Fruit fly (Drosophila melanogaster) whole organism, embryonic: ENCODE measurements around the gene CG42819.

Experiments
- CG12744 ChIP-seq: fragments of 200-800 bp; sonication (Bioruptor generic); optimal IDR thresholded peaks from 2 replicates; lab custom pipeline; 2016; ENCODE audit warnings: missing biosample characterization, missing genetic modification characterization
- CG12942 ChIP-seq: fragments of 200-800 bp; sonication (Bioruptor generic); optimal IDR thresholded peaks from 3 replicates; lab custom pipeline; 2016; ENCODE audit warnings: missing biosample characterization, missing genetic modification characterization
- CG15601 ChIP-seq: fragments of 200-800 bp; sonication (Bioruptor generic); optimal IDR thresholded peaks from 3 replicates; lab custom pipeline; 2019; ENCODE audit warnings: missing biosample characterization, mild to moderate bottlenecking, missing genetic modification characterization, moderate library complexity
- CG1603 ChIP-seq: fragments of 200-800 bp; sonication (Bioruptor generic); optimal IDR thresholded peaks from 2 replicates; lab custom pipeline; 2019; ENCODE audit warnings: missing biosample characterization, mild to moderate bottlenecking, missing genetic modification characterization, moderate library complexity
- CG1647 ChIP-seq: fragments of 200-800 bp; sonication (Bioruptor generic); optimal IDR thresholded peaks from 3 replicates; lab custom pipeline; 2016; ENCODE audit warnings: missing biosample characterization, missing genetic modification characterization
- CG17359 ChIP-seq: fragments of 200-800 bp; sonication (Bioruptor generic); optimal IDR thresholded peaks from 3 replicates; lab custom pipeline; 2018; ENCODE audit warnings: missing biosample characterization, mild to moderate bottlenecking, missing genetic modification characterization, moderate library complexity
- CG17385 ChIP-seq: fragments of 200-800 bp; sonication (Bioruptor generic); optimal IDR thresholded peaks from 3 replicates; lab custom pipeline; 2018; ENCODE audit warnings: missing biosample characterization, mild to moderate bottlenecking, missing genetic modification characterization
- CG17612 ChIP-seq: fragments of 200-800 bp; sonication (Bioruptor generic); IDR thresholded peaks from 2 replicates; pipeline ENCODE4 v1.3.6; 2022; ENCODE audit warnings: missing biosample characterization, missing genetic modification characterization
- CG18599 ChIP-seq: fragments of 200-800 bp; sonication (Bioruptor generic); optimal IDR thresholded peaks from 3 replicates; lab custom pipeline; 2017; ENCODE audit warnings: missing biosample characterization, missing genetic modification characterization, mild to moderate bottlenecking, moderate library complexity, missing genetic modification reagents
- CG18764 ChIP-seq: fragments of 200-800 bp; sonication (Bioruptor generic); optimal IDR thresholded peaks from 3 replicates; lab custom pipeline; 2016; ENCODE audit warnings: missing biosample characterization, missing genetic modification characterization
- CG2116 ChIP-seq: fragments of 200-800 bp; sonication (Bioruptor generic); optimal IDR thresholded peaks from 3 replicates; lab custom pipeline; 2018; ENCODE audit warnings: missing biosample characterization, mild to moderate bottlenecking, missing genetic modification characterization
- CG42726 ChIP-seq: fragments of 200-800 bp; sonication (Bioruptor generic); IDR thresholded peaks from 2 replicates; pipeline ENCODE4 v1.3.6; 2022; ENCODE audit warnings: missing biosample characterization, missing genetic modification characterization; ENCODE audit not compliant: partially characterized antibody
- CG6683 ChIP-seq: fragments of 200-800 bp; sonication (Bioruptor generic); optimal IDR thresholded peaks from 2 replicates; lab custom pipeline; 2017; ENCODE audit warnings: missing biosample characterization, mild to moderate bottlenecking, missing genetic modification characterization, missing genetic modification reagents
- CG6813 ChIP-seq: fragments of 200-800 bp; sonication (Bioruptor generic); optimal IDR thresholded peaks from 2 replicates; lab custom pipeline; 2017; ENCODE audit warnings: missing biosample characterization, missing genetic modification characterization, mild to moderate bottlenecking, moderate library complexity, missing genetic modification reagents
- CG8290 ChIP-seq, 3 experiments: fragments of 200-800 bp; sonication (Bioruptor generic); optimal IDR thresholded peaks; 2 replicates each; lab custom pipeline; 2016 to 2019; ENCODE audit warnings: missing biosample characterization in 3 of 3, missing genetic modification characterization in 3 of 3, mild to moderate bottlenecking in 2 of 3, moderate library complexity in 1 of 3
- CG8359 ChIP-seq: fragments of 200-800 bp; sonication (Bioruptor generic); optimal IDR thresholded peaks from 2 replicates; lab custom pipeline; 2017; ENCODE audit warnings: missing biosample characterization, mild to moderate bottlenecking, missing genetic modification characterization, borderline replicate concordance
- Dad ChIP-seq: fragments of 200-800 bp; sonication (Bioruptor generic); optimal IDR thresholded peaks from 3 replicates; lab custom pipeline; 2016; ENCODE audit warnings: missing biosample characterization, missing genetic modification characterization
- Dip3 ChIP-seq: fragments of 200-800 bp; sonication (Bioruptor generic); optimal IDR thresholded peaks from 3 replicates; lab custom pipeline; 2016; ENCODE audit warnings: missing biosample characterization, missing genetic modification characterization
- ERR ChIP-seq: fragments of 200-800 bp; sonication (Bioruptor generic); optimal IDR thresholded peaks from 2 replicates; lab custom pipeline; 2016; ENCODE audit warnings: missing biosample characterization, missing genetic modification characterization
- HHEX ChIP-seq: fragments of 200-800 bp; sonication (Bioruptor generic); optimal IDR thresholded peaks from 3 replicates; lab custom pipeline; 2017; ENCODE audit warnings: missing biosample characterization, mild to moderate bottlenecking, missing genetic modification characterization, missing genetic modification reagents
- Hmx ChIP-seq: fragments of 200-800 bp; sonication (Bioruptor generic); optimal IDR thresholded peaks from 2 replicates; lab custom pipeline; 2016; ENCODE audit warnings: missing biosample characterization, missing genetic modification characterization
- Hr51 ChIP-seq, 2 experiments: fragments of 200-800 bp; sonication (Bioruptor generic); optimal IDR thresholded peaks; 2 replicates in 1 of 2; 3 replicates in 1 of 2; lab custom pipeline; 2016 to 2018; ENCODE audit warnings: missing biosample characterization in 2 of 2, missing genetic modification characterization in 2 of 2, mild to moderate bottlenecking in 1 of 2, moderate library complexity in 1 of 2
- Jarid2 ChIP-seq: fragments of 200-800 bp; sonication (Bioruptor generic); optimal IDR thresholded peaks from 3 replicates; lab custom pipeline; 2017; ENCODE audit warnings: mild to moderate bottlenecking, missing biosample characterization, missing genetic modification reagents, missing genetic modification characterization
- MTF-1 ChIP-seq: fragments of 200-800 bp; sonication (Bioruptor generic); optimal IDR thresholded peaks from 2 replicates; lab custom pipeline; 2018; ENCODE audit warnings: missing biosample characterization, mild to moderate bottlenecking, missing genetic modification characterization, borderline replicate concordance
- NFAT ChIP-seq: fragments of 200-800 bp; sonication (Bioruptor generic); IDR thresholded peaks from 2 replicates; pipeline ENCODE4 v1.3.6; 2022; ENCODE audit warnings: missing biosample characterization, missing genetic modification characterization
- Neu2 ChIP-seq: fragments of 200-800 bp; sonication (Bioruptor generic); optimal IDR thresholded peaks from 3 replicates; lab custom pipeline; 2016; ENCODE audit warnings: missing biosample characterization, missing genetic modification characterization, borderline replicate concordance
- Poxn ChIP-seq: fragments of 200-800 bp; sonication (Bioruptor generic); IDR thresholded peaks from 2 replicates; pipeline ENCODE4 v1.3.6; 2022; ENCODE audit warnings: missing biosample characterization, missing genetic modification characterization
- ato ChIP-seq: fragments of 200-800 bp; sonication (Bioruptor generic); IDR thresholded peaks from 2 replicates; pipeline ENCODE4 v1.3.6; 2022; ENCODE audit warnings: missing biosample characterization, missing genetic modification characterization; ENCODE audit not compliant: partially characterized antibody
- caup ChIP-seq: fragments of 200-800 bp; sonication (Bioruptor generic); optimal IDR thresholded peaks from 3 replicates; lab custom pipeline; 2017; ENCODE audit warnings: missing biosample characterization, mild to moderate bottlenecking, missing genetic modification characterization, moderate library complexity; ENCODE audit not compliant: severe bottlenecking
- cg ChIP-seq: fragments of 200-800 bp; sonication (Bioruptor generic); optimal IDR thresholded peaks from 3 replicates; lab custom pipeline; 2019; ENCODE audit warnings: missing biosample characterization, mild to moderate bottlenecking, missing genetic modification characterization, moderate library complexity
- dan ChIP-seq: fragments of 200-800 bp; sonication (Bioruptor generic); IDR thresholded peaks from 2 replicates; pipeline ENCODE4 v1.3.6; 2022; ENCODE audit warnings: missing biosample characterization, missing genetic modification characterization
- dati ChIP-seq: fragments of 200-800 bp; sonication (Bioruptor generic); IDR thresholded peaks from 2 replicates; pipeline ENCODE4 v1.3.6; 2022; ENCODE audit warnings: missing biosample characterization, missing genetic modification characterization
- disco-r ChIP-seq: fragments of 200-800 bp; sonication (Bioruptor generic); optimal IDR thresholded peaks from 2 replicates; lab custom pipeline; 2016; ENCODE audit warnings: missing biosample characterization, missing genetic modification characterization
- ewg ChIP-seq: fragments of 200-800 bp; sonication (Bioruptor generic); optimal IDR thresholded peaks from 3 replicates; lab custom pipeline; 2017; ENCODE audit warnings: mild to moderate bottlenecking, missing biosample characterization, missing genetic modification reagents, missing genetic modification characterization
- ftz-f1 ChIP-seq: fragments of 200-800 bp; sonication (Bioruptor generic); optimal IDR thresholded peaks from 2 replicates; lab custom pipeline; 2016; ENCODE audit warnings: missing biosample characterization, missing genetic modification characterization
- gt ChIP-seq: fragments of 200-800 bp; sonication (Bioruptor generic); IDR thresholded peaks from 2 replicates; pipeline ENCODE4 v1.3.6; 2022; ENCODE audit warnings: missing biosample characterization, missing genetic modification characterization
- inv ChIP-seq: fragments of 200-800 bp; sonication (Bioruptor generic); IDR thresholded peaks from 2 replicates; pipeline ENCODE4 v1.3.6; 2022; ENCODE audit warnings: missing biosample characterization, missing genetic modification characterization; ENCODE audit not compliant: partially characterized antibody
- kah ChIP-seq: fragments of 200-800 bp; sonication (Bioruptor generic); optimal IDR thresholded peaks from 2 replicates; lab custom pipeline; 2018; ENCODE audit warnings: missing biosample characterization, mild to moderate bottlenecking, missing genetic modification characterization
- ken ChIP-seq: fragments of 200-800 bp; sonication (Bioruptor generic); IDR thresholded peaks from 3 replicates; pipeline ENCODE4 v1.3.6; 2022; ENCODE audit warnings: missing biosample characterization, missing genetic modification characterization
- klu ChIP-seq: fragments of 200-800 bp; sonication (Bioruptor generic); IDR thresholded peaks from 2 replicates; pipeline ENCODE4 v1.3.6; 2022; ENCODE audit warnings: missing biosample characterization, missing genetic modification characterization
- oc ChIP-seq: fragments of 200-800 bp; sonication (Bioruptor generic); optimal IDR thresholded peaks from 2 replicates; lab custom pipeline; 2018; ENCODE audit warnings: missing biosample characterization, mild to moderate bottlenecking, missing genetic modification characterization, moderate library complexity
- pho ChIP-seq: fragments of 200-800 bp; sonication (Bioruptor generic); optimal IDR thresholded peaks from 2 replicates; lab custom pipeline; 2016; ENCODE audit warnings: missing biosample characterization, missing genetic modification characterization
- so ChIP-seq: fragments of 200-800 bp; sonication (Bioruptor generic); IDR thresholded peaks from 3 replicates; pipeline ENCODE4 v1.3.6; 2022; ENCODE audit warnings: missing biosample characterization, missing genetic modification characterization
- sob ChIP-seq: fragments of 200-800 bp; sonication (Bioruptor generic); IDR thresholded peaks from 2 replicates; pipeline ENCODE4 v1.3.6; 2022; ENCODE audit warnings: missing biosample characterization, missing genetic modification characterization
- sr ChIP-seq: fragments of 200-800 bp; sonication (Bioruptor generic); IDR thresholded peaks from 3 replicates; pipeline ENCODE4 v1.3.6; 2022; ENCODE audit warnings: missing biosample characterization, missing genetic modification characterization
- ssp ChIP-seq: fragments of 200-800 bp; sonication (Bioruptor generic); IDR thresholded peaks from 2 replicates; pipeline ENCODE4 v1.3.6; 2022; ENCODE audit warnings: missing biosample characterization, missing genetic modification characterization
- tap ChIP-seq: fragments of 200-800 bp; optimal IDR thresholded peaks from 3 replicates; lab custom pipeline; 2019; ENCODE audit warnings: missing biosample characterization, mild to moderate bottlenecking, missing genetic modification characterization, moderate library complexity
- zen ChIP-seq: fragments of 200-800 bp; sonication (Bioruptor generic); optimal IDR thresholded peaks from 3 replicates; lab custom pipeline; 2018; ENCODE audit warnings: missing biosample characterization, mild to moderate bottlenecking, missing genetic modification characterization, moderate library complexity
- zf30C ChIP-seq: fragments of 200-800 bp; sonication (Bioruptor generic); optimal IDR thresholded peaks from 3 replicates; lab custom pipeline; 2018; ENCODE audit warnings: missing biosample characterization, mild to moderate bottlenecking, missing genetic modification characterization

CG42819 gene

dm6 chr2L:8350560-8351171 is 38.5 kb downstream of the CG42819 start (continued):
- TF ChIP-seq gt (no peak), pho (GFP tag; lab: Kevin White, UChicago) (no peak), CG18764 (GFP tag; lab: Kevin White, UChicago) (no peak), sob (peak; percentile 55; the same call in 1 of the 2 replicates), dati (GFP tag; lab: Robert Waterston, UW) (no peak), NFAT (GFP tag; lab: Robert Waterston, UW) (no peak), Hmx (GFP tag; lab: Kevin White, UChicago) (no peak), disco-r (GFP tag; lab: Kevin White, UChicago) (no peak), ssp (GFP tag; lab: Robert Waterston, UW) (no peak), Neu2 (no peak), klu (GFP tag; lab: Robert Waterston, UW) (no peak), CG6813 (GFP tag; lab: Kevin White, UChicago) (peak; percentile 36), CG15601 (no peak), Jarid2 (GFP tag; lab: Kevin White, UChicago) (peak; percentile 19), inv (no peak), HHEX (GFP tag; lab: Kevin White, UChicago) (peak; percentile 61), CG17612 (GFP tag; lab: Robert Waterston, UW) (no peak), CG6683 (peak; percentile 2), ken (no peak), dan (no peak), MTF-1 (GFP tag; lab: Kevin White, UChicago) (peak; percentile 41), zen (tag; lab: Kevin White, UChicago) (no peak), sr (GFP tag; lab: Robert Waterston, UW) (no peak), CG12942 (GFP tag; lab: Kevin White, UChicago) (no peak), caup (peak; percentile 54), CG12744 (GFP tag; lab: Kevin White, UChicago) (peak; percentile 52), CG8359 (no peak), ato (no peak), CG8290 (GFP tag; optimal IDR thresholded peaks at IDR 0.05; lab: Kevin White, UChicago) (no peak), CG8290 (tag; optimal IDR thresholded peaks at IDR 0.05; lab: Kevin White, UChicago) (peak in 1 of 2 experiments; percentile 63), oc (tag; lab: Kevin White, UChicago) (no peak), zf30C (GFP tag; lab: Kevin White, UChicago) (no peak), Dad (no peak), Poxn (no peak), ewg (no peak), cg (GFP tag; lab: Kevin White, UChicago) (no peak), CG17385 (GFP tag; lab: Kevin White, UChicago) (peak; percentile 55), CG1647 (GFP tag; lab: Kevin White, UChicago) (no peak), CG1603 (tag; lab: Kevin White, UChicago) (no peak), Dip3 (GFP tag; lab: Kevin White, UChicago) (no peak), Hr51 (GFP tag; optimal IDR thresholded peaks at IDR 0.05; lab: Kevin White, UChicago) (peak in 1 of 2 experiments; percentile 26), so (GFP tag; lab: Robert Waterston, UW) (0 out of 3 replicates have a peak, but pooled peaks have one; percentile 36), kah (GFP tag; lab: Kevin White, UChicago) (no peak), CG17359 (tag; lab: Kevin White, UChicago) (peak; percentile 59), CG42726 (GFP tag; lab: Robert Waterston, UW) (no peak), CG18599 (GFP tag; lab: Kevin White, UChicago) (peak; percentile 62), CG2116 (GFP tag; lab: Kevin White, UChicago) (no peak), ERR (GFP tag; lab: Kevin White, UChicago) (no peak), ftz-f1 (GFP tag; lab: Kevin White, UChicago) (peak; percentile 50), tap (tag; lab: Kevin White, UChicago) (no peak)
